Worm (Caenorhabditis elegans) whole organism, late embryonic: ENCODE results near the gene srw-10.

Experiments used
- F13H6.1 ChIP-seq: sonication (generic microtip); optimal IDR thresholded peaks from 2 replicates; lab custom pipeline; 2016; ENCODE audit warnings: missing genetic modification characterization, missing compliant biosample characterization
- ama-1 ChIP-seq: fragments of 150-350 bp; optimal IDR thresholded peaks from 2 replicates; lab custom pipeline; 2014
- ceh-30 ChIP-seq: fragments of 150-350 bp; optimal IDR thresholded peaks from 2 replicates; lab custom pipeline; 2014; ENCODE audit warnings: missing biosample characterization, missing genetic modification characterization
- ceh-34 ChIP-seq: sonication (generic microtip); optimal IDR thresholded peaks from 2 replicates; lab custom pipeline; 2016; ENCODE audit warnings: mild to moderate bottlenecking, missing genetic modification characterization, missing compliant biosample characterization
- elt-4 ChIP-seq: sonication (generic microtip); optimal IDR thresholded peaks from 2 replicates; lab custom pipeline; 2016; ENCODE audit warnings: missing genetic modification characterization, missing compliant biosample characterization
- ets-4 ChIP-seq: sonication (generic microtip); optimal IDR thresholded peaks from 2 replicates; lab custom pipeline; 2016; ENCODE audit warnings: missing genetic modification characterization, missing compliant biosample characterization
- mec-3 ChIP-seq: sonication (generic microtip); optimal IDR thresholded peaks from 2 replicates; lab custom pipeline; 2016; ENCODE audit warnings: borderline replicate concordance, missing genetic modification characterization, missing compliant biosample characterization
- nfya-1 ChIP-seq: sonication (generic microtip); optimal IDR thresholded peaks from 2 replicates; lab custom pipeline; 2017; ENCODE audit warnings: missing genetic modification characterization, mild to moderate bottlenecking, missing compliant biosample characterization, antibody characterized with exemption, moderate library complexity
- nhr-11 ChIP-seq: fragments of 150-350 bp; optimal IDR thresholded peaks from 2 replicates; lab custom pipeline; 2014; ENCODE audit warnings: missing biosample characterization, missing genetic modification characterization
- npax-4 ChIP-seq: sonication (generic microtip); optimal IDR thresholded peaks from 2 replicates; lab custom pipeline; 2016; ENCODE audit warnings: missing genetic modification characterization, missing compliant biosample characterization
- odd-2 ChIP-seq: sonication (generic microtip); optimal IDR thresholded peaks from 2 replicates; lab custom pipeline; 2017; ENCODE audit warnings: antibody characterized with exemption, mild to moderate bottlenecking, missing genetic modification characterization, missing compliant biosample characterization
- pros-1 ChIP-seq: fragments of 150-350 bp; optimal IDR thresholded peaks from 2 replicates; lab custom pipeline; 2014; ENCODE audit warnings: missing biosample characterization, missing genetic modification reagents, missing genetic modification characterization
- syd-9 ChIP-seq: sonication (generic microtip); optimal IDR thresholded peaks from 2 replicates; lab custom pipeline; 2016; ENCODE audit warnings: mild to moderate bottlenecking, missing genetic modification characterization, moderate library complexity, missing compliant biosample characterization
- unc-55 ChIP-seq: sonication (generic microtip); optimal IDR thresholded peaks from 2 replicates; lab custom pipeline; 2017; ENCODE audit warnings: missing biosample characterization, missing genetic modification reagents, missing genetic modification characterization

DNA sequence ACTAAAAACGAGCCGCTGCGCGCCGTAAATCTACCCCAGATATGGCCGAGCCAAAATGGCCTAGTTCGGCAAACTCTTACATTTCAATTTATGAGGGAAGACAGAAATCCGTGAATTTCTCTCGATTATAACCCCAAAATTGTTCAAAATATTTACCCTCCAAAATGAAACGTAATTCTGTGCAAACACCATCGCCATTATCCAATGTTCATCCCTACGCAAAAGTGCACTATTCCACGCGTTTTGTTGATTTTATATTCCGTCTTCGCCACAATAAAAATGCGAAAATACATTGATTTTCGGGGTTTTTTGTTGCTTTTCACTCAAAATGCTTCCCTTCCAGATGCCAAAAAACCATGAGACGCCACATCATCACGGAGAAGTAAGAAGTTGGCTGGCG is 43.9 kb upstream of the srw-10 start, which contains the start of gene hut-1:
- TF ChIP-seq ceh-34 (tag; lab: Kevin White, UChicago): no peak
- TF ChIP-seq syd-9 (tag; lab: Kevin White, UChicago): no peak
- no peak for TF ChIP-seq unc-55
- no peak for TF ChIP-seq F13H6.1
- TF ChIP-seq ama-1 (lab: Kevin White, UChicago): no peak
- no peak for TF ChIP-seq elt-4 (tag; lab: Kevin White, UChicago)
- no peak for TF ChIP-seq ets-4 (tag; lab: Kevin White, UChicago)
- TF ChIP-seq nfya-1 (tag; lab: Kevin White, UChicago): peak; percentile 32
- no peak for TF ChIP-seq ceh-30
- TF ChIP-seq odd-2 (tag; lab: Kevin White, UChicago): no peak
- no peak for TF ChIP-seq mec-3
- TF ChIP-seq pros-1: no peak
- TF ChIP-seq npax-4: no peak
- no peak for TF ChIP-seq nhr-11 (tag; lab: Kevin White, UChicago)
